Fruit fly (Drosophila melanogaster) whole organism, embryonic: ENCODE measurements around the gene CG34436.
A peak's percentile ranks its signal among the peaks of the same experiment; 100 is the strongest.

Experiments
- Adf1 ChIP-seq: fragments of 200-800 bp; sonication (Bioruptor generic); IDR thresholded peaks from 2 replicates; pipeline ENCODE4 v1.3.6; 2022; ENCODE audit warnings: missing biosample characterization, missing genetic modification characterization
- Antp ChIP-seq: fragments of 200-800 bp; sonication (Bioruptor generic); optimal IDR thresholded peaks from 3 replicates; lab custom pipeline; 2016; ENCODE audit warnings: missing biosample characterization, missing genetic modification characterization
- B-H1 ChIP-seq: fragments of 200-800 bp; sonication (Bioruptor generic); IDR thresholded peaks from 3 replicates; pipeline ENCODE4 v1.3.6; 2022; ENCODE audit warnings: missing biosample characterization, missing genetic modification characterization
- Bteb2 ChIP-seq: fragments of 200-800 bp; sonication (Bioruptor generic); optimal IDR thresholded peaks from 2 replicates; lab custom pipeline; 2016; ENCODE audit warnings: missing biosample characterization, missing genetic modification characterization
- CG10147 ChIP-seq: fragments of 200-800 bp; sonication (Bioruptor generic); optimal IDR thresholded peaks from 2 replicates; lab custom pipeline; 2019; ENCODE audit warnings: missing biosample characterization, mild to moderate bottlenecking, missing genetic modification characterization, moderate library complexity
- CG10654 ChIP-seq: fragments of 200-800 bp; sonication (Bioruptor generic); optimal IDR thresholded peaks from 2 replicates; lab custom pipeline; 2016; ENCODE audit warnings: missing biosample characterization, missing genetic modification characterization
- CG11093 ChIP-seq: fragments of 200-800 bp; sonication (Bioruptor generic); IDR thresholded peaks from 3 replicates; pipeline ENCODE4 v1.3.6; 2022; ENCODE audit warnings: missing biosample characterization, missing genetic modification characterization
- CG11398 ChIP-seq: fragments of 200-800 bp; sonication (Bioruptor generic); optimal IDR thresholded peaks from 2 replicates; lab custom pipeline; 2016; ENCODE audit warnings: missing biosample characterization, missing genetic modification characterization
- CG12659 ChIP-seq: fragments of 200-800 bp; sonication (Bioruptor generic); optimal IDR thresholded peaks from 3 replicates; lab custom pipeline; 2017; ENCODE audit warnings: mild to moderate bottlenecking, missing biosample characterization, missing genetic modification reagents, missing genetic modification characterization
- CG12769 ChIP-seq: fragments of 200-800 bp; sonication (Bioruptor generic); optimal IDR thresholded peaks from 2 replicates; lab custom pipeline; 2019; ENCODE audit warnings: missing biosample characterization, mild to moderate bottlenecking, missing genetic modification characterization, moderate library complexity
- CG12942 ChIP-seq: fragments of 200-800 bp; sonication (Bioruptor generic); optimal IDR thresholded peaks from 3 replicates; lab custom pipeline; 2016; ENCODE audit warnings: missing biosample characterization, missing genetic modification characterization
- CG15696 ChIP-seq: fragments of 200-800 bp; sonication (Bioruptor generic); optimal IDR thresholded peaks from 2 replicates; lab custom pipeline; 2019; ENCODE audit warnings: missing biosample characterization, mild to moderate bottlenecking, missing genetic modification characterization, moderate library complexity
- CG16779 ChIP-seq: fragments of 200-800 bp; sonication (Bioruptor generic); IDR thresholded peaks from 2 replicates; pipeline ENCODE4 v1.3.6; 2022; ENCODE audit warnings: missing biosample characterization, missing genetic modification characterization
- CG18011 ChIP-seq: fragments of 200-800 bp; sonication (Bioruptor generic); optimal IDR thresholded peaks from 2 replicates; lab custom pipeline; 2017; ENCODE audit warnings: missing biosample characterization, missing genetic modification characterization, mild to moderate bottlenecking, moderate library complexity, missing genotype
- CG18764 ChIP-seq: fragments of 200-800 bp; sonication (Bioruptor generic); optimal IDR thresholded peaks from 3 replicates; lab custom pipeline; 2016; ENCODE audit warnings: missing biosample characterization, missing genetic modification characterization
- CG2129 ChIP-seq: fragments of 200-800 bp; sonication (Bioruptor generic); IDR thresholded peaks from 2 replicates; pipeline ENCODE4 v1.3.6; 2022; ENCODE audit warnings: missing biosample characterization, missing genetic modification characterization; ENCODE audit not compliant: partially characterized antibody
- CG2678 ChIP-seq: fragments of 200-800 bp; sonication (Bioruptor generic); optimal IDR thresholded peaks from 3 replicates; lab custom pipeline; 2019; ENCODE audit warnings: missing biosample characterization, mild to moderate bottlenecking, missing genetic modification characterization, moderate library complexity
- CG2712 ChIP-seq: fragments of 200-800 bp; optimal IDR thresholded peaks from 3 replicates; lab custom pipeline; 2019; ENCODE audit warnings: missing biosample characterization, mild to moderate bottlenecking, missing genetic modification characterization, moderate library complexity
- CG33557 ChIP-seq: fragments of 200-800 bp; sonication (Bioruptor generic); optimal IDR thresholded peaks from 2 replicates; lab custom pipeline; 2019; ENCODE audit warnings: missing biosample characterization, mild to moderate bottlenecking, missing genetic modification characterization, moderate library complexity
- CG43689 ChIP-seq: fragments of 200-800 bp; sonication (Bioruptor generic); IDR thresholded peaks from 2 replicates; pipeline ENCODE4 v1.3.6; 2022; ENCODE audit warnings: missing biosample characterization, missing genetic modification characterization
- CG4730 ChIP-seq: fragments of 200-800 bp; sonication (Bioruptor generic); IDR thresholded peaks from 2 replicates; pipeline ENCODE4 v1.3.6; 2022; ENCODE audit warnings: missing biosample characterization, missing genetic modification characterization
- CG8089 ChIP-seq: fragments of 200-800 bp; sonication (Bioruptor generic); optimal IDR thresholded peaks from 3 replicates; lab custom pipeline; 2016; ENCODE audit warnings: missing biosample characterization, missing genetic modification characterization
- Dek ChIP-seq: fragments of 200-800 bp; sonication (Bioruptor generic); optimal IDR thresholded peaks from 3 replicates; lab custom pipeline; 2019; ENCODE audit warnings: missing biosample characterization, mild to moderate bottlenecking, missing genetic modification characterization, moderate library complexity
- Doc2 ChIP-seq: fragments of 200-800 bp; sonication (Bioruptor generic); IDR thresholded peaks from 2 replicates; pipeline ENCODE4 v1.3.6; 2022; ENCODE audit warnings: missing biosample characterization, missing genetic modification characterization
- HmgZ ChIP-seq: fragments of 200-800 bp; sonication (Bioruptor generic); optimal IDR thresholded peaks from 2 replicates; lab custom pipeline; 2018; ENCODE audit warnings: missing biosample characterization, mild to moderate bottlenecking, missing genetic modification characterization
- Med ChIP-seq: fragments of 200-800 bp; sonication (Bioruptor generic); peaks from one replicate; lab custom pipeline; 2016; ENCODE audit warnings: missing biosample characterization, missing genetic modification characterization, mild to moderate bottlenecking, inconsistent platforms, moderate library complexity
- Myb ChIP-seq: fragments of 200-800 bp; sonication (Bioruptor generic); optimal IDR thresholded peaks from 2 replicates; lab custom pipeline; 2016; ENCODE audit warnings: missing biosample characterization, missing genetic modification characterization
- Poxn ChIP-seq: fragments of 200-800 bp; sonication (Bioruptor generic); IDR thresholded peaks from 2 replicates; pipeline ENCODE4 v1.3.6; 2022; ENCODE audit warnings: missing biosample characterization, missing genetic modification characterization
- Rfx ChIP-seq: fragments of 200-800 bp; sonication (Bioruptor generic); IDR thresholded peaks from 2 replicates; pipeline ENCODE4 v1.3.6; 2022; ENCODE audit warnings: missing biosample characterization, missing genetic modification characterization
- Sox100B ChIP-seq: fragments of 200-800 bp; sonication (Bioruptor generic); optimal IDR thresholded peaks from 3 replicates; lab custom pipeline; 2018; ENCODE audit warnings: missing biosample characterization, mild to moderate bottlenecking, missing genetic modification characterization
- ato ChIP-seq: fragments of 200-800 bp; sonication (Bioruptor generic); IDR thresholded peaks from 2 replicates; pipeline ENCODE4 v1.3.6; 2022; ENCODE audit warnings: missing biosample characterization, missing genetic modification characterization; ENCODE audit not compliant: partially characterized antibody
- bab2 ChIP-seq: fragments of 200-800 bp; sonication (Bioruptor generic); optimal IDR thresholded peaks from 2 replicates; lab custom pipeline; 2016; ENCODE audit warnings: missing biosample characterization, missing genetic modification characterization
- chm ChIP-seq: fragments of 200-800 bp; sonication (Bioruptor generic); IDR thresholded peaks from 2 replicates; pipeline ENCODE4 v1.3.6; 2022; ENCODE audit warnings: missing biosample characterization, missing genetic modification characterization
- en ChIP-seq: fragments of 200-800 bp; sonication (Bioruptor generic); optimal IDR thresholded peaks from 2 replicates; lab custom pipeline; 2016; ENCODE audit warnings: missing biosample characterization, missing genetic modification characterization
- gce ChIP-seq: fragments of 200-800 bp; sonication (Bioruptor generic); IDR thresholded peaks from 3 replicates; pipeline ENCODE4 v1.3.6; 2022; ENCODE audit warnings: missing biosample characterization, missing genetic modification characterization
- h ChIP-seq: fragments of >200 bp; optimal IDR thresholded peaks from 2 replicates; lab custom pipeline; 2017
- lov ChIP-seq, 2 experiments: fragments of 200-800 bp in 1 of 2; fragments of >200 bp in 1 of 2; sonication (Bioruptor generic) in 1 of 2; IDR thresholded peaks in 1 of 2; optimal IDR thresholded peaks in 1 of 2; 2 replicates in 1 of 2; 3 replicates in 1 of 2; pipeline versions ENCODE4 v1.3.6 to Lab custom; 2017 to 2022; ENCODE audit warnings: missing biosample characterization in 1 of 2, missing genetic modification characterization in 1 of 2
- maf-S ChIP-seq: fragments of 200-800 bp; sonication (Bioruptor generic); optimal IDR thresholded peaks from 2 replicates; lab custom pipeline; 2016; ENCODE audit warnings: missing biosample characterization, missing genetic modification characterization
- org-1 ChIP-seq: fragments of 200-800 bp; sonication (Bioruptor generic); optimal IDR thresholded peaks from 2 replicates; lab custom pipeline; 2017; ENCODE audit warnings: missing biosample characterization, missing genetic modification characterization
- pan ChIP-seq, 4 experiments: fragments of >200 bp in 3 of 4; fragments of 200-800 bp in 1 of 4; sonication (Bioruptor generic) in 1 of 4; optimal IDR thresholded peaks in 3 of 4; IDR thresholded peaks in 1 of 4; 2 replicates each; pipeline versions ENCODE4 v1.3.6 to Lab custom; 2017 to 2022; ENCODE audit warnings: missing biosample characterization in 2 of 4, missing genetic modification characterization in 2 of 4, mixed read lengths in 1 of 4
- repo ChIP-seq: fragments of 200-800 bp; sonication (Bioruptor generic); optimal IDR thresholded peaks from 2 replicates; lab custom pipeline; 2016; ENCODE audit warnings: missing biosample characterization, missing genetic modification characterization
- run ChIP-seq: fragments of 200-800 bp; sonication (Bioruptor generic); optimal IDR thresholded peaks from 3 replicates; lab custom pipeline; 2018; ENCODE audit warnings: missing biosample characterization, mild to moderate bottlenecking, missing genetic modification characterization
- sc ChIP-seq, 3 experiments: fragments of >200 bp in 2 of 3; fragments of 200-800 bp in 1 of 3; sonication (Bioruptor generic) in 1 of 3; optimal IDR thresholded peaks; 2 replicates in 2 of 3; 3 replicates in 1 of 3; lab custom pipeline; 2017; ENCODE audit warnings: mild to moderate bottlenecking in 1 of 3, missing biosample characterization in 1 of 3, missing genetic modification characterization in 1 of 3, missing genetic modification reagents in 1 of 3
- sens-2 ChIP-seq: fragments of 200-800 bp; sonication (Bioruptor generic); IDR thresholded peaks from 2 replicates; pipeline ENCODE4 v1.3.6; 2022; ENCODE audit warnings: missing biosample characterization, missing genetic modification characterization
- slbo ChIP-seq: fragments of 200-800 bp; sonication (Bioruptor generic); IDR thresholded peaks from 2 replicates; pipeline ENCODE4 v1.3.6; 2022; ENCODE audit warnings: missing biosample characterization, missing genetic modification characterization
- sob ChIP-seq: fragments of 200-800 bp; sonication (Bioruptor generic); IDR thresholded peaks from 2 replicates; pipeline ENCODE4 v1.3.6; 2022; ENCODE audit warnings: missing biosample characterization, missing genetic modification characterization
- sug ChIP-seq: fragments of 200-800 bp; optimal IDR thresholded peaks from 2 replicates; lab custom pipeline; 2019; ENCODE audit warnings: missing biosample characterization, mild to moderate bottlenecking, missing genetic modification characterization, moderate library complexity
- zf30C ChIP-seq: fragments of 200-800 bp; sonication (Bioruptor generic); optimal IDR thresholded peaks from 3 replicates; lab custom pipeline; 2018; ENCODE audit warnings: missing biosample characterization, mild to moderate bottlenecking, missing genetic modification characterization

The CG34436 gene

dm6 chr3R:28326150-28326965 lies 44.0 kb downstream of the CG34436 start (continued):
- TF ChIP-seq Dek (tag; lab: Kevin White, UChicago) (peak; percentile 99), lov (optimal IDR thresholded peaks at IDR 0.05; lab: Kevin White, UChicago) (no peak), lov (GFP tag; IDR thresholded peaks at IDR 0.05; lab: Robert Waterston, UW) (no peak), Bteb2 (GFP tag; lab: Kevin White, UChicago) (peak; percentile 99), Adf1 (no peak), slbo (GFP tag; lab: Robert Waterston, UW) (no peak), CG10654 (GFP tag; lab: Kevin White, UChicago) (peak; percentile 99), en (peak; percentile 99), CG18011 (peak; percentile 94), CG11398 (GFP tag; lab: Kevin White, UChicago) (peak; percentile 99), CG12942 (GFP tag; lab: Kevin White, UChicago) (peak; percentile 99), Med (peak; percentile 100), Rfx (no peak), org-1 (GFP tag; lab: Kevin White, UChicago) (peak; percentile 99), CG15696 (peak; percentile 98), repo (GFP tag; lab: Kevin White, UChicago) (peak; percentile 99), run (tag; lab: Kevin White, UChicago) (peak; percentile 97), pan (optimal IDR thresholded peaks at IDR 0.05; lab: Kevin White, UChicago) (no peak), pan (GFP tag; optimal IDR thresholded peaks at IDR 0.05 in 1 of 2, IDR thresholded peaks at IDR 0.05 in 1 of 2) (no peak), ato (GFP tag; lab: Robert Waterston, UW) (no peak), CG8089 (GFP tag; lab: Kevin White, UChicago) (peak; percentile 99), Sox100B (GFP tag; lab: Kevin White, UChicago) (peak; percentile 98), Doc2 (GFP tag; lab: Robert Waterston, UW) (no peak), CG2678 (tag; lab: Kevin White, UChicago) (peak; percentile 99), sob (GFP tag; lab: Robert Waterston, UW) (no peak), zf30C (GFP tag; lab: Kevin White, UChicago) (peak; percentile 99), sc (optimal IDR thresholded peaks at IDR 0.05; lab: Kevin White, UChicago) (no peak), sc (GFP tag; optimal IDR thresholded peaks at IDR 0.05; lab: Kevin White, UChicago) (peak; percentile 98), sug (peak; percentile 98), bab2 (peak; percentile 100), B-H1 (GFP tag; lab: Robert Waterston, UW) (no peak), HmgZ (tag; lab: Kevin White, UChicago) (peak; percentile 99), CG18764 (GFP tag; lab: Kevin White, UChicago) (peak; percentile 98), CG11093 (peak; percentile 99), Myb (GFP tag; lab: Kevin White, UChicago) (peak; percentile 97), Antp (peak; percentile 100), maf-S (peak; percentile 99), CG33557 (peak; percentile 97), CG43689 (GFP tag; lab: Robert Waterston, UW) (no peak), CG10147 (GFP tag; lab: Kevin White, UChicago) (peak; percentile 99), gce (GFP tag; lab: Robert Waterston, UW) (no peak), CG12659 (GFP tag; lab: Kevin White, UChicago) (peak; percentile 100), CG4730 (GFP tag; lab: Robert Waterston, UW) (no peak), Poxn (no peak), CG2129 (GFP tag; lab: Robert Waterston, UW) (no peak), chm (GFP tag; lab: Robert Waterston, UW) (no peak), CG2712 (peak; percentile 99), sens-2 (GFP tag; lab: Robert Waterston, UW) (no peak), CG16779 (no peak), CG12769 (peak; percentile 99), h (lab: Kevin White, UChicago) (no peak)
